Worm (Caenorhabditis elegans) whole organism, early embryonic: ENCODE data around the gene R13A5.11.

Experiments used
- ets-7 ChIP-seq: sonication (generic microtip); optimal IDR thresholded peaks from 2 replicates; lab custom pipeline; 2016; ENCODE audit warnings: missing genotype, missing genetic modification characterization, missing compliant biosample characterization
- hmbx-1 ChIP-seq: sonication (generic microtip); optimal IDR thresholded peaks from 2 replicates; lab custom pipeline; 2016; ENCODE audit warnings: mild to moderate bottlenecking, missing genetic modification characterization, missing compliant biosample characterization
- tra-4 ChIP-seq: sonication (generic microtip); optimal IDR thresholded peaks from 2 replicates; lab custom pipeline; 2017; ENCODE audit warnings: missing genetic modification characterization, missing compliant biosample characterization

ce11 chrIII:7558658-7559057 is 34.5 kb downstream of the R13A5.11 start:
- TF ChIP-seq ets-7: no peak
- TF ChIP-seq tra-4: no peak
- no peak for TF ChIP-seq hmbx-1 (tag; lab: Kevin White, UChicago)
